Worm (Caenorhabditis elegans): ENCODE measurements around the gene F10E9.1.

F10E9.1 gene

DNA sequence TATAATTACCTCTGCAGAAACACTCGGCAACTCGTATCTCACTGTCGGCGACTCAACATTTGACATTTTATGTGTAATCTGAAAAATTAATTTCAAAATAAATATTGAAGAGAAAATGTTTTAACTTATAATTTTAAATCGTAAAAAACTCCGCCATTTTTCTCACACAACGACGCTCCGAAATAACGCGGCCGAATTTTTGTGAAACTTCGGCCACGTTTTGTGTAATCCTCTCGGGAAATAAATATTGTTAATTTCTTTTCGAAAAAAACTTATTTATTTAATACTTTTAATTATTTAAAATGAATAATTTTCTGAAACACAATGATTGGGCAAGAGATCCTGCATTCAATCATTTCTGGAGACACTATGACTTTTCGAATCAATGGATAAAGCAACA is 15.6 kb upstream of the F10E9.1 start, which contains the start of the genes F10E9.7 and F10E9.5 (continued):
- no peak for TF ChIP-seq fkh-10 (GFP tag; optimal IDR thresholded peaks at IDR 0.05)
- no peak for TF ChIP-seq lim-6 (tag; optimal IDR thresholded peaks at IDR 0.05)
- TF ChIP-seq ceh-34 (tag; optimal IDR thresholded peaks at IDR 0.05): peak; percentile 49
- TF ChIP-seq npax-4 (tag; optimal IDR thresholded peaks at IDR 0.05): no peak
- peak; percentile 87 for TF ChIP-seq ets-4 (tag; optimal IDR thresholded peaks at IDR 0.05)
- TF ChIP-seq K09A11.1 (tag; optimal IDR thresholded peaks at IDR 0.05; ENCODE audit: insufficient read depth): no peak
- TF ChIP-seq nhr-11 (tag; optimal IDR thresholded peaks at IDR 0.05): no peak
- peak; percentile 90 for TF ChIP-seq hlh-8 (tag; optimal IDR thresholded peaks at IDR 0.05)
- peak; percentile 18 for TF ChIP-seq ztf-16 (tag; optimal IDR thresholded peaks at IDR 0.05)
- TF ChIP-seq unc-42 (tag; optimal IDR thresholded peaks at IDR 0.05): peak; percentile 24
- TF ChIP-seq ceh-14 (tag; optimal IDR thresholded peaks at IDR 0.05): peak; percentile 28
- TF ChIP-seq ceh-45 (GFP tag; IDR thresholded peaks at IDR 0.05): no peak

- TF ChIP-seq pag-3 (tag; optimal IDR thresholded peaks at IDR 0.05; ENCODE audit: borderline replicate concordance) (no peak), ref-2 (tag; optimal IDR thresholded peaks at IDR 0.05) (no peak), sox-4 (tag; optimal IDR thresholded peaks at IDR 0.05) (no peak), nfya-1 (tag; optimal IDR thresholded peaks at IDR 0.05) (no peak), npax-4 (tag; optimal IDR thresholded peaks at IDR 0.05) (no peak), tbx-2 (tag; optimal IDR thresholded peaks at IDR 0.05) (no peak), ceh-9 (tag; optimal IDR thresholded peaks at IDR 0.05) (no peak), eyg-1 (tag; optimal IDR thresholded peaks at IDR 0.05) (no peak), hlh-8 (tag; optimal IDR thresholded peaks at IDR 0.05) (no peak), unc-42 (tag; optimal IDR thresholded peaks at IDR 0.05) (no peak), C08G9.2 (tag; optimal IDR thresholded peaks at IDR 0.05) (no peak), syd-9 (tag; optimal IDR thresholded peaks at IDR 0.05) (no peak), unc-3 (GFP tag; conservative IDR thresholded peaks at IDR 0.05) (no peak), unc-3 (tag; optimal IDR thresholded peaks at IDR 0.05) (no peak)
Measured at ce11 chrIII:8308238-8308637, 14.7 kb upstream of the F10E9.1 start, which contains the start of gene F10E9.4. Gene F10E9.4 (plus strand): TSS chrIII:8308538.

- no peak for TF ChIP-seq zip-5 (tag; optimal IDR thresholded peaks at IDR 0.05)
- peak; percentile 53 for TF ChIP-seq nfya-1 (tag; optimal IDR thresholded peaks at IDR 0.05)
Measured at ce11 chrIII:8310239-8311057, 12.5 kb upstream of the F10E9.1 start, which contains the start of gene F10E9.3. Gene F10E9.3 (plus strand): TSS chrIII:8311007.

- TF ChIP-seq pha-2 (tag; optimal IDR thresholded peaks at IDR 0.05): no peak
- TF ChIP-seq C08G9.2 (tag; optimal IDR thresholded peaks at IDR 0.05): no peak
- TF ChIP-seq ttx-3 (tag; optimal IDR thresholded peaks at IDR 0.05): no peak
- no peak for TF ChIP-seq hlh-6 (tag; optimal IDR thresholded peaks at IDR 0.05)
Measured at ce11 chrIII:8312393-8312792, 10.6 kb upstream of the F10E9.1 start, which contains the start of gene F10E9.2. Gene F10E9.2 (plus strand): TSS chrIII:8312693.

DNA sequence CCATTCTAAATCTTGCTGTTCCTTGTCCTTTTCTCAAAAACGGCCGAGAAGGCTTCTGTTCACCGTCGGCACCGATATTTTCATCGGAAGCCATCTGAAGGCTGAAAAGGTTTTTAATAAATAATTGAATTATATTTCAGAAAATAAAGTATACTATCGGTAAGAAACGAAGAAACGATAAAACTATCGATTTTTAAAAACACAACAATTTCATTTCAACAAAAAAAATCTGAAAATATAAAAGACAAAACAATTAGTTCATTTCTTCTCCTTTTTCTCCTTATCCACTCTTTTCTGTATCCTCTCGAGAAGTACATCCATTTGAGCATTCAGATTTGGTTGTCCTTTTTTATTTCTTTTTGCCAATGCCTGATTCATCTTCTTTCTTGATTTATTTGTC is 4.5 kb upstream of the F10E9.1 start, which contains the start of gene sas-4:
TSS of gene sas-4 (minus strand) at position 101 of the 400 bp plus-strand sequence.
- TF ChIP-seq ceh-9 (tag; optimal IDR thresholded peaks at IDR 0.05) (no peak), pha-2 (tag; optimal IDR thresholded peaks at IDR 0.05) (no peak), ceh-34 (tag; optimal IDR thresholded peaks at IDR 0.05) (no peak), fkh-10 (GFP tag; optimal IDR thresholded peaks at IDR 0.05) (no peak), tbx-7 (tag; optimal IDR thresholded peaks at IDR 0.05) (no peak), K02D7.2 (tag; optimal IDR thresholded peaks at IDR 0.05) (no peak), K09A11.1 (tag; optimal IDR thresholded peaks at IDR 0.05; ENCODE audit: insufficient read depth) (no peak), ceh-48 (tag; optimal IDR thresholded peaks at IDR 0.05) (no peak)

DNA sequence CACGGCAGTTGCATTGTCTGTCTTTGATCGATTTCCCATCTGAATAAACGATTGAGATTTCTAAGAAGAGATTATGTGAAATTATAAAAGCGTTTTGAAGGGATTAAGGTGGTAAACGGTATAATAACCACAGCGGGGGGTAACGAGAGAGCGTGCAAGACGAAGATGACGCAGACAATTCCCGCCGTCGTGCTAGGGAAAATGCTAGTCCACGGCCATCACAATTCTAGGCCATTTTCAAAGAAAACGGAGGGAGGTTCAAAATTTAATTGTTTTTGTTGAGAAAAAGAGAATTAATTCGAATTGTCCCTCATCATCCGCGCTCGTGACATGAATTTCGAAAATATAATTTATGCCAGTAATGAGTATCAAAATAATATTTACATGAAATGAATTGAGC is 3.9 kb upstream of the F10E9.1 start, which contains the start of gene F10E9.11:
TSS of gene F10E9.11 (minus strand) at position 161 of the 400 bp plus-strand sequence.
- TF ChIP-seq ceh-22 (tag; optimal IDR thresholded peaks at IDR 0.05) (no peak), eyg-1 (tag; optimal IDR thresholded peaks at IDR 0.05) (peak; percentile 16), ceh-14 (tag; optimal IDR thresholded peaks at IDR 0.05) (peak; percentile 81), tbx-7 (tag; optimal IDR thresholded peaks at IDR 0.05) (peak; percentile 93), gmeb-2 (tag; optimal IDR thresholded peaks at IDR 0.05) (peak; percentile 1), pha-2 (tag; optimal IDR thresholded peaks at IDR 0.05) (peak; percentile 37), ceh-24 (tag; optimal IDR thresholded peaks at IDR 0.05) (no peak), syd-9 (tag; optimal IDR thresholded peaks at IDR 0.05) (no peak), ceh-31 (tag; optimal IDR thresholded peaks at IDR 0.05) (peak; percentile 99), ets-4 (tag; optimal IDR thresholded peaks at IDR 0.05) (peak; percentile 94), pha-4 (tag; optimal IDR thresholded peaks at IDR 0.05) (no peak), odd-2 (tag; optimal IDR thresholded peaks at IDR 0.05) (no peak), unc-86 (tag; optimal IDR thresholded peaks at IDR 0.05) (peak; percentile 45), npax-4 (tag; optimal IDR thresholded peaks at IDR 0.05) (no peak), unc-55 (GFP tag; optimal IDR thresholded peaks at IDR 0.05) (no peak), K09A11.1 (tag; optimal IDR thresholded peaks at IDR 0.05; ENCODE audit: insufficient read depth) (no peak), elt-2 (tag; optimal IDR thresholded peaks at IDR 0.05) (peak; percentile 47), ceh-48 (tag; optimal IDR thresholded peaks at IDR 0.05) (no peak), tbx-2 (tag; optimal IDR thresholded peaks at IDR 0.05) (peak; percentile 93)
